Fruit fly (Drosophila melanogaster): ENCODE measurements around the gene AMPdeam.

DNA sequence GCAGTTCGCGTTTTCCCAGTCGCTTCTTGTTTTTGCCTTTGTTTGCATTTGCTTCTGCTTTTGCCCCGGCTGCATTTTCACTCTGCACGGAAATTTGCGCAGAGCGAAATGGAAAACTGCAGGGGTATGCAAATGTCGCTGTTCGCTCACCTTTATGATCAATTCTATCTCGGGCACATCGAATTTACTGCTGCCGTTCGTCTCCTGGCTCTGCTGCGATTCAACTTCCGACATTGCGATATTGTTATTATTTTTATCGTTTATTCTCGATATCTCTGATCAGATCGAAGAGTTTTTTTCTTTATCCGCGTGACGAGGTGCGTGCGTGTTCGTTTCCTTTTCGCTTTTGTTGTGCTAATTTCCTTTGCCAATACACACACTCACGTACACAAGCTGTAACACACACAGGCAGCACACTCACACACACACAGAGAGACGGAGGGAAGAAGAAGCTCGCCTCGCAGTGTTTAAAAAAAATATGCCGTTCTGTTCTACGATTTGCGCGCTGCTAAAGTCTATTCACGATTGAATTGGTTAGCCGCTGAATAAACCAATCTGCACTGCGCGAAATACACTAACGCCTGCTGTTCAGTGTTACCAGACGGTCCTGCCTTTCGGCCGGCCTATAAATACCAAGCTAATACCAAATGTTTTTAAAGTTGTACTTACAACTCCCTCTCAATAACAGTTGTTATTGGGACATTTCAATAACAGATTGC lies 23.7 kb downstream of the AMPdeam start, which contains the start of gene Clic:
- TF ChIP-seq foxo (GFP tag; optimal IDR thresholded peaks at IDR 0.05) (no peak), h (GFP tag; optimal IDR thresholded peaks at IDR 0.05) (peak; percentile 47), woc (GFP tag; optimal IDR thresholded peaks at IDR 0.05) (no peak)
